Worm (Caenorhabditis elegans): ENCODE measurements around the gene skn-1.

The skn-1 gene

ce11 chrIV:5607343-5607742, 52.8 kb downstream of the skn-1 start (continued):
- peak; percentile 48 for TF ChIP-seq nhr-102 (tag; optimal IDR thresholded peaks at IDR 0.05)
- TF ChIP-seq vab-7 (GFP tag; IDR thresholded peaks at IDR 0.05) = no peak
- no peak for TF ChIP-seq skn-1 (tag; optimal IDR thresholded peaks at IDR 0.05)
- no peak for TF ChIP-seq nhr-42 (GFP tag; IDR thresholded peaks at IDR 0.05)
- no peak for TF ChIP-seq madf-5 (GFP tag; IDR thresholded peaks at IDR 0.05)
- no peak for TF ChIP-seq unc-39 (tag; optimal IDR thresholded peaks at IDR 0.05)
- no peak for TF ChIP-seq ceh-82 (tag; optimal IDR thresholded peaks at IDR 0.05)
- TF ChIP-seq spr-3 (GFP tag; optimal IDR thresholded peaks at IDR 0.05) = no peak
- no peak for TF ChIP-seq lin-1 (GFP tag; IDR thresholded peaks at IDR 0.05)
- no peak for TF ChIP-seq daf-8 (GFP tag; IDR thresholded peaks at IDR 0.05)
- no peak for TF ChIP-seq pqm-1 (tag; optimal IDR thresholded peaks at IDR 0.05)
- peak; percentile 6 for TF ChIP-seq zag-1 (tag; optimal IDR thresholded peaks at IDR 0.05)
- peak; percentile 84 for TF ChIP-seq ctbp-1 (GFP tag; IDR thresholded peaks at IDR 0.05)
- peak; percentile 96 for TF ChIP-seq nhr-11 (tag; optimal IDR thresholded peaks at IDR 0.05)
- TF ChIP-seq hmg-1.1 (GFP tag; IDR thresholded peaks at IDR 0.05) = peak; percentile 87
- peak; percentile 98 for TF ChIP-seq nhr-28 (tag; optimal IDR thresholded peaks at IDR 0.05)
- TF ChIP-seq ceh-32 (tag; optimal IDR thresholded peaks at IDR 0.05; ENCODE audit: poor library complexity) = no peak
- TF ChIP-seq set-16 (GFP tag; IDR thresholded peaks at IDR 0.05) = peak; percentile 43; the same call in 1 of the 2 replicates
- TF ChIP-seq lin-29 (GFP tag; IDR thresholded peaks at IDR 0.05) = 0 out of 2 replicates have a peak, but pooled peaks have one; percentile 19
- no peak for TF ChIP-seq nhr-48 (tag; optimal IDR thresholded peaks at IDR 0.05)
- no peak for TF ChIP-seq lir-3 (tag; optimal IDR thresholded peaks at IDR 0.05)
- TF ChIP-seq lim-7 (GFP tag; IDR thresholded peaks at IDR 0.05) = 0 out of 2 replicates have a peak, but pooled peaks have one; percentile 28
- peak; percentile 9 for TF ChIP-seq lin-13 (GFP tag; optimal IDR thresholded peaks at IDR 0.05)
- peak; percentile 13 for TF ChIP-seq jun-1 (tag; optimal IDR thresholded peaks at IDR 0.05)
- peak; percentile 40 for TF ChIP-seq T20F7.1 (GFP tag; optimal IDR thresholded peaks at IDR 0.05)
- TF ChIP-seq spr-1 (tag; optimal IDR thresholded peaks at IDR 0.05) = peak; percentile 56
- no peak for TF ChIP-seq F26F4.8 (GFP tag; conservative IDR thresholded peaks at IDR 0.05)
- TF ChIP-seq cey-2 (tag; optimal IDR thresholded peaks at IDR 0.05; ENCODE audit: borderline replicate concordance, insufficient read depth) = no peak
- TF ChIP-seq nhr-25 (tag; optimal IDR thresholded peaks at IDR 0.05; ENCODE audit: borderline replicate concordance, insufficient read depth) = peak; percentile 59
- TF ChIP-seq mdt-29 (GFP tag; IDR thresholded peaks at IDR 0.05) = 0 out of 2 replicates have a peak, but pooled peaks have one; percentile 41
- no peak for TF ChIP-seq daf-19 (GFP tag; conservative IDR thresholded peaks at IDR 0.05)
- TF ChIP-seq daf-16 (GFP tag; optimal IDR thresholded peaks at IDR 0.05) = peak in 1 of 2 experiments; percentile 94
- peak; percentile 66 for TF ChIP-seq daf-16 (tag; optimal IDR thresholded peaks at IDR 0.05)
- no peak for TF ChIP-seq Y105C5A.15 (GFP tag; IDR thresholded peaks at IDR 0.05)
- TF ChIP-seq tra-1 (GFP tag; IDR thresholded peaks at IDR 0.05) = peak; percentile 86
- TF ChIP-seq nhr-6 (tag; optimal IDR thresholded peaks at IDR 0.05) = peak; percentile 85
- TF ChIP-seq snpc-1.2 (GFP tag; IDR thresholded peaks at IDR 0.05) = no peak
- TF ChIP-seq nhr-237 (tag; optimal IDR thresholded peaks at IDR 0.05) = no peak
- peak; percentile 46 for TF ChIP-seq lin-38 (GFP tag; IDR thresholded peaks at IDR 0.05)
- peak; percentile 61 for TF ChIP-seq ama-1 (optimal IDR thresholded peaks at IDR 0.05)
- TF ChIP-seq F49E8.2 (tag; optimal IDR thresholded peaks at IDR 0.05; ENCODE audit: borderline replicate concordance) = no peak
- no peak for TF ChIP-seq Y48G9A.11 (GFP tag; IDR thresholded peaks at IDR 0.05)
- peak; percentile 65 for TF ChIP-seq mes-2 (tag; optimal IDR thresholded peaks at IDR 0.05; ENCODE audit: poor library complexity, severe bottlenecking)
- peak; percentile 86 for TF ChIP-seq rbr-2 (tag; optimal IDR thresholded peaks at IDR 0.05)
- peak; percentile 54 for TF ChIP-seq saeg-2 (GFP tag; IDR thresholded peaks at IDR 0.05)
- no peak for TF ChIP-seq nhr-41 (GFP tag; IDR thresholded peaks at IDR 0.05)
- TF ChIP-seq F44E2.7 (GFP tag; IDR thresholded peaks at IDR 0.05) = no peak
- peak; percentile 39 to 88 for TF ChIP-seq hif-1 (tag; optimal IDR thresholded peaks at IDR 0.05)
- TF ChIP-seq egl-43 (GFP tag; IDR thresholded peaks at IDR 0.05) = peak; percentile 75; the same call in 1 of the 2 replicates
- no peak for TF ChIP-seq ceh-28 (tag; optimal IDR thresholded peaks at IDR 0.05)
- peak; percentile 29 for TF ChIP-seq Y5F2A.4 (GFP tag; optimal IDR thresholded peaks at IDR 0.05)
